Worm (Caenorhabditis elegans): Measurements from ENCODE around the gene aly-3.

ce11 chrIV:12111477-12111876, 11.6 kb upstream of the aly-3 start, which contains the start of gene dlc-2:
- no peak for TF ChIP-seq nhr-102 (tag; optimal IDR thresholded peaks at IDR 0.05)
- TF ChIP-seq dve-1 (tag; optimal IDR thresholded peaks at IDR 0.05; ENCODE audit: insufficient read depth): no peak
- TF ChIP-seq daf-8 (GFP tag; IDR thresholded peaks at IDR 0.05): no peak
- TF ChIP-seq nhr-11 (tag; optimal IDR thresholded peaks at IDR 0.05): no peak
- TF ChIP-seq R02D3.7 (tag; optimal IDR thresholded peaks at IDR 0.05): no peak
- no peak for TF ChIP-seq mxl-3 (GFP tag; optimal IDR thresholded peaks at IDR 0.05)
- no peak for TF ChIP-seq lin-15B (tag; optimal IDR thresholded peaks at IDR 0.05)
- TF ChIP-seq mdt-29 (GFP tag; IDR thresholded peaks at IDR 0.05): no peak
- no peak for TF ChIP-seq ama-1 (optimal IDR thresholded peaks at IDR 0.05)
- TF ChIP-seq snpc-4 (tag; optimal IDR thresholded peaks at IDR 0.05): no peak
- no peak for TF ChIP-seq nhr-237 (tag; optimal IDR thresholded peaks at IDR 0.05)
- no peak for TF ChIP-seq pha-4 (GFP tag; IDR thresholded peaks at IDR 0.05)
- no peak for TF ChIP-seq pha-4 (tag; optimal IDR thresholded peaks at IDR 0.05)
- TF ChIP-seq fkh-10 (GFP tag; optimal IDR thresholded peaks at IDR 0.05): no peak
